Fruit fly (Drosophila melanogaster): ENCODE data around the gene Twdlalpha.
A peak's percentile ranks its signal among the peaks of the same experiment; 100 is the strongest.

Twdlalpha gene

DNA sequence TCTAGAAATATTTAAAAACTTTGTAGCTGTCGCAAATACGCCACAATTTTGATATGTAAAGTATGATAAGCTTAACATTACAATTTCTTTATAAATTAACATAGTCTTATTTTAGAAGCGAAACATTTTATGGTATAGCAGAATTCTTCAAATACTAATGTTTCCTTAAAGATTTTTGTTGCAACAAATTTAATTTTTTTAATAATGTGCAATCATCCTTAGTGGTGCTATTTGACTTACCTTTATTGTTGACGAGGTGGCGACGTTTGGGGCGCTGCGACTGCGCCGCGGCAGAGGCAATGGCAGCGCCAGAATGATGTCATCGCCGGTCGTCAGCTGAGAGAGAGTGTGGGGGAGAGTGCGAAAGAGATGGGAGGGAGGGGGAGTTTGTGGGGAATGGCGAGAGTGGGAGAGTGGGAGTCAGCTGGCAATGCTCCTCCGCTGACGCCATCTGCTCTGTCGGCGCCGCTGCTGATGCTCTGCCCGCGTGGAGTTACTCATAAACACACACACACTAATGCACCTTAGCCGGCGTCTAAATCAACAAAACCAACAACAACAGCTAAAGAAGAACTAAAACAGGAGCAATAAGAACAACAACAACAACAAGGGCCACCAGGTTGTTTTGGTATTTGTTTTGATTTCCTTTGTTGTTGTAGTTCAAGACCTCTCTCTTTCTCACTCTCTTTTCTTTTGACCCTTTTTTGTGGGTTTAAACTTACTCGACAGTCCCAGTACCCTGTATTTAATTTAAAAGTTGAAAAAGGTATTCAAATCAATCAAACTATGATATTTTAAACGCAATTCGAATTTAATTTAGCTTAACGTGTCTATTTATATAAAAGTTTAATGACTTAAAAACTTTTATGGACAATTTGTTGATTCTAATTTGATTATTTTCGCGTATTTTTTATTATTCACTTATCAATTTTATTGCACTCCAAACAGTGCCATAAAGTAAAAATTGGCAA, 19.2 kb upstream of the Twdlalpha start:
- no peak for TF ChIP-seq CG9705 (GFP tag; optimal IDR thresholded peaks at IDR 0.05)
- peak; percentile 56 for TF ChIP-seq br (GFP tag; optimal IDR thresholded peaks at IDR 0.05)
- no peak for TF ChIP-seq N (GFP tag; optimal IDR thresholded peaks at IDR 0.05)
- TF ChIP-seq Abd-B (GFP tag; optimal IDR thresholded peaks at IDR 0.05) = no peak
- peak; percentile 31 to 42 for TF ChIP-seq dl (GFP tag; optimal IDR thresholded peaks at IDR 0.05; ENCODE audit: insufficient read depth in 1 of 2, partially characterized antibody in 2 of 2)
- peak; percentile 39 for TF ChIP-seq psq (GFP tag; optimal IDR thresholded peaks at IDR 0.05)
- TF ChIP-seq Hr78 (GFP tag; optimal IDR thresholded peaks at IDR 0.05) = no peak
- TF ChIP-seq Rel (GFP tag; optimal IDR thresholded peaks at IDR 0.05) = no peak
- TF ChIP-seq Rel (tag; optimal IDR thresholded peaks at IDR 0.05) = no peak
- peak; percentile 30 for TF ChIP-seq Jra (GFP tag; optimal IDR thresholded peaks at IDR 0.05)
- TF ChIP-seq dmrt93B (GFP tag; optimal IDR thresholded peaks at IDR 0.05) = peak; percentile 40
- peak; percentile 79 for TF ChIP-seq rgr (GFP tag; optimal IDR thresholded peaks at IDR 0.05)
- peak; percentile 43 for TF ChIP-seq woc (GFP tag; optimal IDR thresholded peaks at IDR 0.05)
- no peak for TF ChIP-seq dsf (GFP tag; optimal IDR thresholded peaks at IDR 0.05; ENCODE audit: borderline replicate concordance)
- peak; percentile 59 for TF ChIP-seq h (GFP tag; optimal IDR thresholded peaks at IDR 0.05)
- no peak for TF ChIP-seq GATAd (GFP tag; optimal IDR thresholded peaks at IDR 0.05)
- no peak for TF ChIP-seq Vsx2 (GFP tag; optimal IDR thresholded peaks at IDR 0.05; ENCODE audit: partially characterized antibody)
- no peak for TF ChIP-seq usp (GFP tag; optimal IDR thresholded peaks at IDR 0.05)
- TF ChIP-seq Dfd (GFP tag; optimal IDR thresholded peaks at IDR 0.05) = no peak
- no peak for TF ChIP-seq sage (GFP tag; optimal IDR thresholded peaks at IDR 0.05)
- TF ChIP-seq CG32264 (GFP tag; optimal IDR thresholded peaks at IDR 0.05) = no peak
- TF ChIP-seq jim (GFP tag; optimal IDR thresholded peaks at IDR 0.05) = no peak
- TF ChIP-seq Myc (optimal IDR thresholded peaks at IDR 0.05) = no peak
- TF ChIP-seq Mio (GFP tag; optimal IDR thresholded peaks at IDR 0.05) = no peak
- TF ChIP-seq Sp1 (GFP tag; optimal IDR thresholded peaks at IDR 0.05) = peak; percentile 78
- peak; percentile 31 for TF ChIP-seq tai (GFP tag; optimal IDR thresholded peaks at IDR 0.05)
- TF ChIP-seq Hnf4 (GFP tag; optimal IDR thresholded peaks at IDR 0.05) = peak; percentile 49
- no peak for TF ChIP-seq pan (optimal IDR thresholded peaks at IDR 0.05)
- TF ChIP-seq foxo (GFP tag; optimal IDR thresholded peaks at IDR 0.05) = peak in 1 of 2 experiments; percentile 64
- TF ChIP-seq sv (GFP tag; optimal IDR thresholded peaks at IDR 0.05) = peak; percentile 74
- TF ChIP-seq brk (GFP tag; optimal IDR thresholded peaks at IDR 0.05) = peak; percentile 19
- peak; percentile 40 for TF ChIP-seq CrebA (GFP tag; optimal IDR thresholded peaks at IDR 0.05; ENCODE audit: borderline replicate concordance)
- TF ChIP-seq HLH106 (tag; optimal IDR thresholded peaks at IDR 0.05) = peak; percentile 65
- TF ChIP-seq fru (GFP tag; optimal IDR thresholded peaks at IDR 0.05) = peak; percentile 68
- TF ChIP-seq lola (GFP tag; optimal IDR thresholded peaks at IDR 0.05) = no peak
- TF ChIP-seq Hr83 (GFP tag; optimal IDR thresholded peaks at IDR 0.05; ENCODE audit: poor library complexity, severe bottlenecking) = no peak
- peak; percentile 80 for TF ChIP-seq ey (GFP tag; optimal IDR thresholded peaks at IDR 0.05)
- peak; percentile 3 for TF ChIP-seq Dif (GFP tag; optimal IDR thresholded peaks at IDR 0.05; ENCODE audit: partially characterized antibody)
- TF ChIP-seq OdsH (GFP tag; optimal IDR thresholded peaks at IDR 0.05) = peak; percentile 72

DNA sequence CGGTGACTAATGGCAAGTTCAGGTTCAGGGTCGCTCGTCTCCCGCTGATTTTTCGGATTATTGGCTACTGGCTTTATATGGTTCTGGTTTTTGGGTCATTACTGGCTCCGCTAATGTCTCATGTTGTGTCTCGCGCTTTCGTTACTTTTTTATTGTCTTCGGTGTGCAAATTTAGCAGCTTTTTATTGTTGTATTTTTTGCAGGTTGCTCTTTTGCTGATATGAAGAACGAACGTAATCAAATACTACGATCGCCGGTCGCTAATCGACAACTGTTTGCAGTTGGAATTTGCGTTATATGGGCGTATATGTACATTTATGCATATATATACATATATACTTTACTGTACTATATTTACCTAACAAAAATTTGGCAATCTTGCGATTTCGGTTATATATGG, 18.1 kb upstream of the Twdlalpha start:
- TF ChIP-seq Jra (GFP tag; optimal IDR thresholded peaks at IDR 0.05) (no peak), h (GFP tag; optimal IDR thresholded peaks at IDR 0.05) (no peak), psq (GFP tag; optimal IDR thresholded peaks at IDR 0.05) (no peak), N (GFP tag; optimal IDR thresholded peaks at IDR 0.05) (no peak), fru (GFP tag; optimal IDR thresholded peaks at IDR 0.05) (peak; percentile 5), GATAd (GFP tag; optimal IDR thresholded peaks at IDR 0.05) (no peak), Vsx2 (GFP tag; optimal IDR thresholded peaks at IDR 0.05; ENCODE audit: partially characterized antibody) (no peak), Sp1 (GFP tag; optimal IDR thresholded peaks at IDR 0.05) (no peak)

Measured in whole organism, wandering third instar larva.